Fruit fly (Drosophila melanogaster): ENCODE measurements around the gene CG11327.

Gene CG11327

dm6 chr2L:6698387-6698786, 11.9 kb upstream of the CG11327 start (continued):
- TF ChIP-seq sens (GFP tag): peak; percentile 49

dm6 chr2L:6696229-6696628, 9.7 kb upstream of the CG11327 start:
- no peak for TF ChIP-seq kay (GFP tag; optimal IDR thresholded peaks at IDR 0.05)
- TF ChIP-seq Eip74EF (GFP tag; optimal IDR thresholded peaks at IDR 0.05): no peak
- peak in 1 of 3 experiments; percentile 79 for TF ChIP-seq Stat92E (GFP tag; optimal IDR thresholded peaks at IDR 0.05)
- no peak for TF ChIP-seq ap (GFP tag; IDR thresholded peaks at IDR 0.05)
- peak; percentile 94 for TF ChIP-seq grn (GFP tag; optimal IDR thresholded peaks at IDR 0.05)
- TF ChIP-seq oc (tag; optimal IDR thresholded peaks at IDR 0.05): peak; percentile 43

- 0 out of 2 replicates have a peak, but pooled peaks have one; percentile 21 for TF ChIP-seq onecut (GFP tag; IDR thresholded peaks at IDR 0.05)
- TF ChIP-seq al (GFP tag; IDR thresholded peaks at IDR 0.05): no peak
- peak; percentile 36 for TF ChIP-seq CG6854 (GFP tag; optimal IDR thresholded peaks at IDR 0.05)
- peak; percentile 38 for TF ChIP-seq CG1233 (GFP tag; optimal IDR thresholded peaks at IDR 0.05)
- peak; percentile 33 for TF ChIP-seq CG3281 (GFP tag; optimal IDR thresholded peaks at IDR 0.05)
- peak; percentile 19 for TF ChIP-seq CG12104 (GFP tag; optimal IDR thresholded peaks at IDR 0.05)
- no peak for TF ChIP-seq GATAe (GFP tag; conservative IDR thresholded peaks at IDR 0.05)
- TF ChIP-seq zfh2 (GFP tag; optimal IDR thresholded peaks at IDR 0.05): peak; percentile 0
- no peak for TF ChIP-seq CG6175 (GFP tag; IDR thresholded peaks at IDR 0.05)
- no peak for TF ChIP-seq schlank (tag; optimal IDR thresholded peaks at IDR 0.05)
- TF ChIP-seq Lhr (GFP tag; optimal IDR thresholded peaks at IDR 0.05): no peak
- TF ChIP-seq phol (tag; optimal IDR thresholded peaks at IDR 0.05): peak; percentile 73
- TF ChIP-seq CG3163 (GFP tag; optimal IDR thresholded peaks at IDR 0.05): no peak
- peak; percentile 62 for TF ChIP-seq Meics (GFP tag; optimal IDR thresholded peaks at IDR 0.05)
- TF ChIP-seq CG6765 (GFP tag; optimal IDR thresholded peaks at IDR 0.05): no peak
- peak; percentile 85 for TF ChIP-seq CG18262 (tag; optimal IDR thresholded peaks at IDR 0.05)
- no peak for TF ChIP-seq eve (GFP tag; optimal IDR thresholded peaks at IDR 0.05)
- peak; percentile 27 for TF ChIP-seq CG2120 (GFP tag; optimal IDR thresholded peaks at IDR 0.05)
- no peak for TF ChIP-seq ase (GFP tag; IDR thresholded peaks at IDR 0.05)
- no peak for TF ChIP-seq oc (tag; optimal IDR thresholded peaks at IDR 0.05)
- no peak for TF ChIP-seq Aef1 (GFP tag; IDR thresholded peaks at IDR 0.05)
- TF ChIP-seq CG14710 (tag; optimal IDR thresholded peaks at IDR 0.05): peak; percentile 63
- TF ChIP-seq Tbp (GFP tag; optimal IDR thresholded peaks at IDR 0.05): no peak
- TF ChIP-seq CG6791 (GFP tag; IDR thresholded peaks at IDR 0.05; ENCODE audit: partially characterized antibody): no peak
- no peak for TF ChIP-seq CG32772 (GFP tag; IDR thresholded peaks at IDR 0.05)
- no peak for TF ChIP-seq CG15514 (GFP tag; optimal IDR thresholded peaks at IDR 0.05)
- no peak for TF ChIP-seq Kr (GFP tag; optimal IDR thresholded peaks at IDR 0.05)
- no peak for TF ChIP-seq en (GFP tag; optimal IDR thresholded peaks at IDR 0.05)
- TF ChIP-seq Sox100B (GFP tag; optimal IDR thresholded peaks at IDR 0.05): peak; percentile 84
- TF ChIP-seq ro (GFP tag; IDR thresholded peaks at IDR 0.05): no peak
- no peak for TF ChIP-seq D (optimal IDR thresholded peaks at IDR 0.05)
- TF ChIP-seq D (GFP tag; optimal IDR thresholded peaks at IDR 0.05): peak; percentile 70
- TF ChIP-seq fd102C (GFP tag; optimal IDR thresholded peaks at IDR 0.05): no peak
- TF ChIP-seq cas (GFP tag; IDR thresholded peaks at IDR 0.05): no peak
- peak; percentile 55; the same call in 1 of the 2 replicates for TF ChIP-seq Xrp1 (GFP tag; IDR thresholded peaks at IDR 0.05)
- no peak for TF ChIP-seq jumu (GFP tag; optimal IDR thresholded peaks at IDR 0.05)
- TF ChIP-seq BtbVII (GFP tag; optimal IDR thresholded peaks at IDR 0.05): peak; percentile 57
- TF ChIP-seq chm (GFP tag; IDR thresholded peaks at IDR 0.05): no peak
- TF ChIP-seq Dp (GFP tag; optimal IDR thresholded peaks at IDR 0.05): no peak
- no peak; the same call in 1 of the 2 replicates for TF ChIP-seq CG10366 (GFP tag; IDR thresholded peaks at IDR 0.05)
- peak; percentile 48 for TF ChIP-seq CG17359 (tag; optimal IDR thresholded peaks at IDR 0.05)
- TF ChIP-seq Side (GFP tag; optimal IDR thresholded peaks at IDR 0.05): peak; percentile 2
Observed at dm6 chr2L:6693794-6694254, 7.3 kb upstream of the CG11327 start.

Data from whole organism, embryonic.